Fruit fly (Drosophila melanogaster) whole organism, embryonic: ENCODE data around the gene Jhbp11.
A peak's percentile ranks its signal among the peaks of the same experiment; 100 is the strongest.

Source experiments
- Atf-2 ChIP-seq: fragments of 200-800 bp; sonication (Bioruptor generic); optimal IDR thresholded peaks from 2 replicates; lab custom pipeline; 2016; ENCODE audit warnings: missing biosample characterization, missing genetic modification characterization
- CG10267 ChIP-seq: fragments of 200-800 bp; sonication (Bioruptor generic); optimal IDR thresholded peaks from 2 replicates; lab custom pipeline; 2018; ENCODE audit warnings: missing biosample characterization, mild to moderate bottlenecking, missing genetic modification characterization, moderate library complexity
- CG10543 ChIP-seq: fragments of 200-800 bp; sonication (Bioruptor generic); optimal IDR thresholded peaks from 3 replicates; lab custom pipeline; 2017; ENCODE audit warnings: missing biosample characterization, mild to moderate bottlenecking, missing genetic modification characterization, moderate library complexity
- CG10959 ChIP-seq: fragments of 200-800 bp; sonication (Bioruptor generic); IDR thresholded peaks from 2 replicates; pipeline ENCODE4 v1.3.6; 2022; ENCODE audit warnings: missing biosample characterization, missing genetic modification characterization
- CG11085 ChIP-seq: fragments of 200-800 bp; sonication (Bioruptor generic); IDR thresholded peaks from 2 replicates; pipeline ENCODE4 v1.3.6; 2022; ENCODE audit warnings: missing biosample characterization, missing genetic modification characterization
- CG11398 ChIP-seq: fragments of 200-800 bp; sonication (Bioruptor generic); optimal IDR thresholded peaks from 2 replicates; lab custom pipeline; 2016; ENCODE audit warnings: missing biosample characterization, missing genetic modification characterization
- CG12071 ChIP-seq: fragments of 200-800 bp; sonication (Bioruptor generic); optimal IDR thresholded peaks from 3 replicates; lab custom pipeline; 2018; ENCODE audit warnings: missing biosample characterization, mild to moderate bottlenecking, missing genetic modification characterization
- CG12219 ChIP-seq: fragments of 200-800 bp; sonication (Bioruptor generic); optimal IDR thresholded peaks from 3 replicates; lab custom pipeline; 2018; ENCODE audit warnings: missing biosample characterization, mild to moderate bottlenecking, missing genetic modification characterization
- CG12769 ChIP-seq: fragments of 200-800 bp; sonication (Bioruptor generic); optimal IDR thresholded peaks from 2 replicates; lab custom pipeline; 2019; ENCODE audit warnings: missing biosample characterization, mild to moderate bottlenecking, missing genetic modification characterization, moderate library complexity
- CG14965 ChIP-seq: fragments of 200-800 bp; sonication (Bioruptor generic); optimal IDR thresholded peaks from 2 replicates; lab custom pipeline; 2016; ENCODE audit warnings: missing biosample characterization, missing genetic modification characterization, borderline replicate concordance
- CG15073 ChIP-seq: fragments of 200-800 bp; sonication (Bioruptor generic); optimal IDR thresholded peaks from 2 replicates; lab custom pipeline; 2016; ENCODE audit warnings: missing biosample characterization, missing genetic modification characterization
- CG1603 ChIP-seq: fragments of 200-800 bp; sonication (Bioruptor generic); optimal IDR thresholded peaks from 2 replicates; lab custom pipeline; 2019; ENCODE audit warnings: missing biosample characterization, mild to moderate bottlenecking, missing genetic modification characterization, moderate library complexity
- CG17385 ChIP-seq: fragments of 200-800 bp; sonication (Bioruptor generic); optimal IDR thresholded peaks from 3 replicates; lab custom pipeline; 2018; ENCODE audit warnings: missing biosample characterization, mild to moderate bottlenecking, missing genetic modification characterization
- CG18262 ChIP-seq: fragments of 200-800 bp; optimal IDR thresholded peaks from 3 replicates; lab custom pipeline; 2019; ENCODE audit warnings: missing biosample characterization, mild to moderate bottlenecking, missing genetic modification characterization, moderate library complexity
- CG18619 ChIP-seq: fragments of 200-800 bp; sonication (Bioruptor generic); optimal IDR thresholded peaks from 3 replicates; lab custom pipeline; 2017; ENCODE audit warnings: missing biosample characterization, mild to moderate bottlenecking, missing genetic modification characterization
- CG2129 ChIP-seq: fragments of 200-800 bp; sonication (Bioruptor generic); IDR thresholded peaks from 2 replicates; pipeline ENCODE4 v1.3.6; 2022; ENCODE audit warnings: missing biosample characterization, missing genetic modification characterization; ENCODE audit not compliant: partially characterized antibody
- CG31365 ChIP-seq: fragments of 200-800 bp; sonication (Bioruptor generic); optimal IDR thresholded peaks from 2 replicates; lab custom pipeline; 2018; ENCODE audit warnings: missing biosample characterization, mild to moderate bottlenecking, missing genetic modification characterization
- CG3838 ChIP-seq: fragments of 200-800 bp; sonication (Bioruptor generic); optimal IDR thresholded peaks from 3 replicates; lab custom pipeline; 2016; ENCODE audit warnings: missing biosample characterization, missing genetic modification characterization
- CG4730 ChIP-seq: fragments of 200-800 bp; sonication (Bioruptor generic); IDR thresholded peaks from 2 replicates; pipeline ENCODE4 v1.3.6; 2022; ENCODE audit warnings: missing biosample characterization, missing genetic modification characterization
- CG4820 ChIP-seq: fragments of 200-800 bp; sonication (Bioruptor generic); optimal IDR thresholded peaks from 3 replicates; lab custom pipeline; 2016; ENCODE audit warnings: missing biosample characterization, missing genetic modification characterization
- CG4854 ChIP-seq: fragments of 200-800 bp; sonication (Bioruptor generic); optimal IDR thresholded peaks from 2 replicates; lab custom pipeline; 2016; ENCODE audit warnings: missing biosample characterization, missing genetic modification characterization, inconsistent platforms
- CG5180 ChIP-seq: fragments of 200-800 bp; sonication (Bioruptor generic); optimal IDR thresholded peaks from 3 replicates; lab custom pipeline; 2017; ENCODE audit warnings: missing biosample characterization, missing genetic modification characterization, mild to moderate bottlenecking, moderate library complexity, missing genetic modification reagents
- CG6254 ChIP-seq: fragments of 200-800 bp; sonication (Bioruptor generic); optimal IDR thresholded peaks from 3 replicates; lab custom pipeline; 2017; ENCODE audit warnings: mild to moderate bottlenecking, missing biosample characterization, missing genetic modification reagents, missing genetic modification characterization
- CG6689 ChIP-seq: fragments of 200-800 bp; sonication (Bioruptor generic); IDR thresholded peaks from 2 replicates; pipeline ENCODE4 v1.3.6; 2022; ENCODE audit warnings: missing biosample characterization, missing genetic modification characterization
- CG7556 ChIP-seq: fragments of 200-800 bp; sonication (Bioruptor generic); optimal IDR thresholded peaks from 2 replicates; lab custom pipeline; 2017; ENCODE audit warnings: missing biosample characterization, mild to moderate bottlenecking, missing genetic modification characterization
- CG9876 ChIP-seq: fragments of 200-800 bp; sonication (Bioruptor generic); optimal IDR thresholded peaks from 2 replicates; lab custom pipeline; 2016; ENCODE audit warnings: missing biosample characterization, missing genetic modification characterization
- CG9932 ChIP-seq: fragments of 200-800 bp; sonication (Bioruptor generic); IDR thresholded peaks from 2 replicates; pipeline ENCODE4 v1.3.6; 2022; ENCODE audit warnings: missing biosample characterization, missing genetic modification characterization
- Gug ChIP-seq: fragments of 200-800 bp; sonication (Bioruptor generic); IDR thresholded peaks from 4 replicates; pipeline ENCODE4 v1.3.6; 2022; ENCODE audit warnings: missing biosample characterization, missing genetic modification characterization
- PHDP ChIP-seq: fragments of 200-800 bp; sonication (Bioruptor generic); optimal IDR thresholded peaks from 3 replicates; lab custom pipeline; 2018; ENCODE audit warnings: missing biosample characterization, mild to moderate bottlenecking, missing genetic modification characterization, moderate library complexity
- Rx ChIP-seq: fragments of 200-800 bp; sonication (Bioruptor generic); IDR thresholded peaks from 2 replicates; pipeline ENCODE4 v1.3.6; 2022; ENCODE audit warnings: missing biosample characterization, missing genetic modification characterization
- Stat92E ChIP-seq, 3 experiments: fragments of >200 bp in 2 of 3; fragments of 200-800 bp in 1 of 3; sonication (Bioruptor generic) in 1 of 3; optimal IDR thresholded peaks; 2 replicates each; lab custom pipeline; 2017 to 2019; ENCODE audit warnings: missing biosample characterization in 3 of 3, missing genetic modification characterization in 3 of 3, mild to moderate bottlenecking in 1 of 3, moderate library complexity in 1 of 3
- Tbp ChIP-seq: fragments of >200 bp; optimal IDR thresholded peaks from 2 replicates; lab custom pipeline; 2018; ENCODE audit warnings: missing biosample characterization, missing genetic modification characterization
- btn ChIP-seq: fragments of 200-800 bp; sonication (Bioruptor generic); optimal IDR thresholded peaks from 2 replicates; lab custom pipeline; 2016; ENCODE audit warnings: missing biosample characterization, missing genetic modification characterization
- cato ChIP-seq: fragments of 200-800 bp; sonication (Bioruptor generic); optimal IDR thresholded peaks from 2 replicates; lab custom pipeline; 2016; ENCODE audit warnings: missing biosample characterization, missing genetic modification characterization, borderline replicate concordance
- corto ChIP-seq: fragments of 200-800 bp; sonication (Bioruptor generic); optimal IDR thresholded peaks from 2 replicates; lab custom pipeline; 2016; ENCODE audit warnings: missing biosample characterization, mild to moderate bottlenecking, missing genetic modification characterization, moderate library complexity
- crp ChIP-seq, 2 experiments: fragments of 200-800 bp; sonication (Bioruptor generic); optimal IDR thresholded peaks; 2 replicates in 1 of 2; 3 replicates in 1 of 2; lab custom pipeline; 2017; ENCODE audit warnings: missing biosample characterization in 2 of 2, missing genetic modification characterization in 2 of 2, mild to moderate bottlenecking in 1 of 2, moderate library complexity in 1 of 2
- danr ChIP-seq: fragments of 200-800 bp; sonication (Bioruptor generic); IDR thresholded peaks from 2 replicates; pipeline ENCODE4 v1.3.6; 2022; ENCODE audit warnings: missing biosample characterization, missing genetic modification characterization
- en ChIP-seq: fragments of 200-800 bp; sonication (Bioruptor generic); optimal IDR thresholded peaks from 2 replicates; lab custom pipeline; 2016; ENCODE audit warnings: missing biosample characterization, missing genetic modification characterization
- esg ChIP-seq: fragments of 200-800 bp; sonication (Bioruptor generic); conservative IDR thresholded peaks from 2 replicates; pipeline ENCODE4 v1.3.6; 2022; ENCODE audit warnings: missing biosample characterization, missing genetic modification characterization
- gt ChIP-seq: fragments of 200-800 bp; sonication (Bioruptor generic); IDR thresholded peaks from 2 replicates; pipeline ENCODE4 v1.3.6; 2022; ENCODE audit warnings: missing biosample characterization, missing genetic modification characterization
- h ChIP-seq: fragments of >200 bp; optimal IDR thresholded peaks from 2 replicates; lab custom pipeline; 2017
- knrl ChIP-seq: fragments of 200-800 bp; sonication (Bioruptor generic); IDR thresholded peaks from 3 replicates; pipeline ENCODE4 v1.3.6; 2022; ENCODE audit warnings: missing biosample characterization, missing genetic modification characterization; ENCODE audit not compliant: partially characterized antibody
- lmd ChIP-seq: fragments of 200-800 bp; sonication (Bioruptor generic); IDR thresholded peaks from 2 replicates; pipeline ENCODE4 v1.3.6; 2022; ENCODE audit warnings: missing biosample characterization, missing genetic modification characterization
- lola ChIP-seq, 3 experiments: fragments of >200 bp in 2 of 3; fragments of 200-800 bp in 1 of 3; sonication (Bioruptor generic) in 1 of 3; optimal IDR thresholded peaks; 2 replicates each; lab custom pipeline; 2017 to 2019; ENCODE audit warnings: missing biosample characterization in 3 of 3, missing genetic modification characterization in 3 of 3, mild to moderate bottlenecking in 1 of 3, moderate library complexity in 1 of 3
- pho ChIP-seq: fragments of 200-800 bp; sonication (Bioruptor generic); optimal IDR thresholded peaks from 2 replicates; lab custom pipeline; 2016; ENCODE audit warnings: missing biosample characterization, missing genetic modification characterization
- scrt ChIP-seq: fragments of 200-800 bp; sonication (Bioruptor generic); optimal IDR thresholded peaks from 2 replicates; lab custom pipeline; 2018; ENCODE audit warnings: missing biosample characterization, mild to moderate bottlenecking, missing genetic modification characterization, moderate library complexity
- shn ChIP-seq: fragments of 200-800 bp; sonication (Bioruptor generic); optimal IDR thresholded peaks from 3 replicates; lab custom pipeline; 2016; ENCODE audit warnings: missing biosample characterization, missing genetic modification characterization
- sim ChIP-seq: fragments of 200-800 bp; sonication (Bioruptor generic); IDR thresholded peaks from 2 replicates; pipeline ENCODE4 v1.3.6; 2022; ENCODE audit warnings: missing biosample characterization, missing genetic modification characterization
- slbo ChIP-seq: fragments of 200-800 bp; sonication (Bioruptor generic); IDR thresholded peaks from 2 replicates; pipeline ENCODE4 v1.3.6; 2022; ENCODE audit warnings: missing biosample characterization, missing genetic modification characterization
- ttk ChIP-seq: fragments of 200-800 bp; sonication (Bioruptor generic); IDR thresholded peaks from 2 replicates; pipeline ENCODE4 v2.1.2; 2022; ENCODE audit warnings: missing biosample characterization, missing genetic modification characterization
- unpg ChIP-seq: fragments of 200-800 bp; sonication (Bioruptor generic); optimal IDR thresholded peaks from 3 replicates; lab custom pipeline; 2018; ENCODE audit warnings: missing biosample characterization, mild to moderate bottlenecking, missing genetic modification characterization, moderate library complexity
- z ChIP-seq: fragments of 200-800 bp; sonication (Bioruptor generic); IDR thresholded peaks from 3 replicates; pipeline ENCODE4 v1.3.6; 2022; ENCODE audit warnings: missing biosample characterization, missing genetic modification characterization

Gene Jhbp11

DNA sequence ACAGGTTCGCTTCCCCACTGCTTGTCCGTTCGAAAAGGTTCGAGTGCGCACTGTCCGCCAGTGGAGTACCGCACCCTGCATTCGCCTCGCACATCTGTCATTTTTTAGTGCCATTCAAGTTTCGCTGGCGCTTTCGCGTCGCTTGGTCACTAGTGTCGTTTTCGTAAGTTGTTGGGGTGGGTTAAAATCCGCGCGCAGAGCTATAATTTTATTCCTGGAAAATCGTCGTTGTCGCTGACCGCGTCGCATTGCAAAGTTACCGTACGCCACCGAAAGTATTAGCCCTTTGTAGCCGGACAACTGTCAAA is 50.4 kb downstream of the Jhbp11 start, which contains the start of gene Men-b (continued):
- TF ChIP-seq CG1603 (tag; lab: Kevin White, UChicago) (peak; percentile 78), CG5180 (no peak), shn (no peak), knrl (GFP tag; lab: Robert Waterston, UW) (no peak; the same call in 2 of the 3 replicates), slbo (GFP tag; lab: Robert Waterston, UW) (peak; percentile 37; the same call in 1 of the 2 replicates), CG31365 (no peak), CG11398 (no peak), esg (GFP tag; lab: Robert Waterston, UW) (no peak), CG14965 (no peak), CG17385 (GFP tag; lab: Kevin White, UChicago) (no peak), lola (GFP tag; optimal IDR thresholded peaks at IDR 0.05; lab: Kevin White, UChicago) (no peak), corto (GFP tag; lab: Kevin White, UChicago) (no peak), CG6254 (GFP tag; lab: Kevin White, UChicago) (no peak), gt (GFP tag; lab: Robert Waterston, UW) (no peak), sim (GFP tag; lab: Robert Waterston, UW) (no peak), z (GFP tag; lab: Robert Waterston, UW) (no peak), CG6689 (GFP tag; lab: Robert Waterston, UW) (no peak), crp (GFP tag; optimal IDR thresholded peaks at IDR 0.05; lab: Kevin White, UChicago) (no peak), CG4854 (GFP tag; lab: Kevin White, UChicago) (no peak), Stat92E (GFP tag; optimal IDR thresholded peaks at IDR 0.05; lab: Kevin White, UChicago) (no peak), CG2129 (no peak), h (lab: Kevin White, UChicago) (no peak), Gug (GFP tag; lab: Robert Waterston, UW) (no peak; the same call in 3 of the 4 replicates), PHDP (tag; lab: Kevin White, UChicago) (no peak), CG18262 (tag; lab: Kevin White, UChicago) (no peak), ttk (GFP tag; lab: Robert Waterston, UW) (no peak), danr (GFP tag; lab: Robert Waterston, UW) (no peak), Atf-2 (GFP tag; lab: Kevin White, UChicago) (no peak), CG7556 (GFP tag; lab: Kevin White, UChicago) (no peak), CG4820 (GFP tag; lab: Kevin White, UChicago) (no peak), CG15073 (GFP tag; lab: Kevin White, UChicago) (no peak), CG12071 (GFP tag; lab: Kevin White, UChicago) (no peak), CG10267 (no peak), CG3838 (no peak), CG11085 (GFP tag; lab: Robert Waterston, UW) (no peak), Rx (GFP tag; lab: Robert Waterston, UW) (no peak), lmd (GFP tag; lab: Robert Waterston, UW) (no peak), unpg (GFP tag; lab: Kevin White, UChicago) (no peak), CG18619 (no peak), btn (GFP tag; lab: Kevin White, UChicago) (no peak), CG9932 (GFP tag; lab: Robert Waterston, UW) (peak; percentile 17), pho (GFP tag; lab: Kevin White, UChicago) (no peak), CG9876 (GFP tag; lab: Kevin White, UChicago) (no peak), CG4730 (GFP tag; lab: Robert Waterston, UW) (no peak), CG10959 (GFP tag; lab: Robert Waterston, UW) (no peak), scrt (GFP tag; lab: Kevin White, UChicago) (no peak), Tbp (GFP tag; lab: Kevin White, UChicago) (no peak), CG12769 (peak; percentile 9), en (GFP tag; lab: Kevin White, UChicago) (no peak), CG12219 (no peak), CG10543 (GFP tag; lab: Kevin White, UChicago) (no peak), cato (GFP tag; lab: Kevin White, UChicago) (no peak)
